Worm (Caenorhabditis elegans) whole organism, midembryonic: Measurements from ENCODE around the gene mig-15.

ENCODE experiments used
- T22C8.4 ChIP-seq: fragments of 200-800 bp; sonication (Bioruptor generic); IDR thresholded peaks from 2 replicates; pipeline ENCODE4 v1.3.6; 2022; ENCODE audit warnings: missing genetic modification characterization, missing compliant biosample characterization
- cog-1 ChIP-seq: sonication (generic microtip); optimal IDR thresholded peaks from 2 replicates; lab custom pipeline; 2016; ENCODE audit warnings: missing genetic modification characterization, missing compliant biosample characterization
- flt-1 ChIP-seq: fragments of 200-800 bp; sonication (Bioruptor generic); IDR thresholded peaks from 2 replicates; pipeline ENCODE4 v1.3.6; 2022; ENCODE audit warnings: missing genetic modification characterization, missing compliant biosample characterization
- klf-2 ChIP-seq: fragments of 200-800 bp; sonication (Bioruptor generic); conservative IDR thresholded peaks from 2 replicates; pipeline ENCODE4 v1.3.6; 2022; ENCODE audit warnings: missing genetic modification reagents, missing genetic modification characterization, missing compliant biosample characterization
- med-1 ChIP-seq: sonication (generic microtip); optimal IDR thresholded peaks from 2 replicates; lab custom pipeline; 2017; ENCODE audit warnings: missing genetic modification characterization, mild to moderate bottlenecking, missing compliant biosample characterization, antibody characterized with exemption, missing genetic modification reagents; ENCODE audit not compliant: insufficient read depth
- ref-1 ChIP-seq: fragments of 200-800 bp; sonication (Bioruptor generic); conservative IDR thresholded peaks from 2 replicates; pipeline ENCODE4 v1.3.6; 2022; ENCODE audit warnings: missing genetic modification reagents, missing genetic modification characterization, missing compliant biosample characterization
- tab-1 ChIP-seq: fragments of 200-800 bp; sonication (Bioruptor generic); IDR thresholded peaks from 2 replicates; pipeline ENCODE4 v1.3.6; 2022; ENCODE audit warnings: missing genetic modification characterization, missing compliant biosample characterization
- ztf-23 ChIP-seq: fragments of 200-800 bp; sonication (Bioruptor generic); IDR thresholded peaks from 2 replicates; pipeline ENCODE4 v1.3.6; 2022; ENCODE audit warnings: missing genetic modification reagents, missing genetic modification characterization, missing compliant biosample characterization
- ztf-29 ChIP-seq: fragments of 200-800 bp; sonication (Bioruptor generic); IDR thresholded peaks from 2 replicates; pipeline ENCODE4 v1.3.6; 2022; ENCODE audit warnings: missing genetic modification reagents, missing genetic modification characterization, missing compliant biosample characterization

mig-15 gene

ce11 chrX:10422714-10423113 is 5.7 kb downstream of the mig-15 start:
- TF ChIP-seq klf-2 (GFP tag; lab: Robert Waterston, UW) (no peak), T22C8.4 (GFP tag; lab: Robert Waterston, UW) (no peak), flt-1 (GFP tag; lab: Robert Waterston, UW) (no peak), tab-1 (GFP tag; lab: Robert Waterston, UW) (no peak), ref-1 (no peak), med-1 (no peak), ztf-23 (GFP tag; lab: Robert Waterston, UW) (no peak)

ce11 chrX:10419743-10420142 is 8.7 kb downstream of the mig-15 start, which contains the start of gene cdk-11.2:
cdk-11.2 (minus strand) TSS chrX:10419765.
- TF ChIP-seq med-1 (no peak), ztf-23 (GFP tag; lab: Robert Waterston, UW) (0 out of 2 replicates have a peak, but pooled peaks have one; percentile 44), klf-2 (GFP tag; lab: Robert Waterston, UW) (no peak), ztf-29 (0 out of 2 replicates have a peak, but pooled peaks have one; percentile 28), ref-1 (no peak), T22C8.4 (GFP tag; lab: Robert Waterston, UW) (no peak), flt-1 (GFP tag; lab: Robert Waterston, UW) (0 out of 2 replicates have a peak, but pooled peaks have one; percentile 21), cog-1 (tag; lab: Kevin White, UChicago) (no peak), tab-1 (GFP tag; lab: Robert Waterston, UW) (no peak)

DNA sequence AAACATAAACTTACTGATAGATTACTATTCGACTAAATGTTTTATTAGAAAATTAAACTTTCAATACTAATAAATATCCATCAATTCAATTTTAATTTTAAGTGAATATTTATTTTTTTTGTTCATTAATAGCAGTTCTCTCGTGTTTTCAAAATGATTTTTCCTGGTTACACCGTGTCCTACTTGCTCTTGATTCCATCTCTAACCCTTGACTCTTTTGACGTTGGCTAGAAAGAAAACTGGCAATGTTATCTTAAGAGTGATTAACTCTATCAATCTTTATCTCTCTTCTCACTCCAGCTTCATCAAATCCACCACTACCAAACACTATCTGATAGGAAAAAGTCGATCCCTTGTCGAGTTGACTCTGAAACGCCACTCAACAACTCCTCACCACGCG is 16.0 kb downstream of the mig-15 start, which contains the start of gene acr-8:
TSS of gene acr-8 (plus strand) at position 301 of the 400 bp plus-strand sequence.
- TF ChIP-seq klf-2 (GFP tag; lab: Robert Waterston, UW): no peak
- TF ChIP-seq cog-1 (tag; lab: Kevin White, UChicago): no peak
- no peak for TF ChIP-seq T22C8.4 (GFP tag; lab: Robert Waterston, UW)
- no peak for TF ChIP-seq flt-1 (GFP tag; lab: Robert Waterston, UW)
- TF ChIP-seq ref-1: no peak
- no peak for TF ChIP-seq ztf-23 (GFP tag; lab: Robert Waterston, UW)
- TF ChIP-seq tab-1 (GFP tag; lab: Robert Waterston, UW): no peak
- no peak for TF ChIP-seq med-1
- TF ChIP-seq ztf-29: no peak

ce11 chrX:10410539-10410938 is 17.9 kb downstream of the mig-15 start:
- TF ChIP-seq ref-1 (no peak), T22C8.4 (GFP tag; lab: Robert Waterston, UW) (no peak), med-1 (no peak), klf-2 (GFP tag; lab: Robert Waterston, UW) (no peak), cog-1 (tag; lab: Kevin White, UChicago) (no peak), tab-1 (GFP tag; lab: Robert Waterston, UW) (no peak), ztf-23 (GFP tag; lab: Robert Waterston, UW) (no peak), flt-1 (GFP tag; lab: Robert Waterston, UW) (no peak), ztf-29 (no peak)

ce11 chrX:10406850-10407249 is 21.6 kb downstream of the mig-15 start, which contains the start of gene ZC504.1:
ZC504.1 (plus strand) TSS chrX:10407150.
- TF ChIP-seq ztf-23 (GFP tag; lab: Robert Waterston, UW): no peak
- no peak for TF ChIP-seq T22C8.4 (GFP tag; lab: Robert Waterston, UW)
- TF ChIP-seq tab-1 (GFP tag; lab: Robert Waterston, UW): no peak
- no peak for TF ChIP-seq flt-1 (GFP tag; lab: Robert Waterston, UW)
- TF ChIP-seq med-1: no peak
- no peak for TF ChIP-seq ztf-29
- no peak for TF ChIP-seq klf-2 (GFP tag; lab: Robert Waterston, UW)
- TF ChIP-seq ref-1: no peak
- TF ChIP-seq cog-1 (tag; lab: Kevin White, UChicago): no peak

- TF ChIP-seq med-1 (no peak), T22C8.4 (GFP tag; lab: Robert Waterston, UW) (no peak), ztf-23 (GFP tag; lab: Robert Waterston, UW) (no peak), ztf-29 (no peak), klf-2 (GFP tag; lab: Robert Waterston, UW) (no peak), flt-1 (GFP tag; lab: Robert Waterston, UW) (no peak), cog-1 (tag; lab: Kevin White, UChicago) (no peak), ref-1 (no peak), tab-1 (GFP tag; lab: Robert Waterston, UW) (no peak)
These were observed 22.3 kb downstream of the mig-15 start, which contains the start of gene gur-3 for ce11 chrX:10406203-10406602. gur-3 (minus strand) TSS chrX:10406303.

ce11 chrX:10404051-10404450 is 24.4 kb downstream of the mig-15 start:
- no peak for TF ChIP-seq ref-1
- TF ChIP-seq med-1: no peak
- no peak for TF ChIP-seq klf-2 (GFP tag; lab: Robert Waterston, UW)
- no peak for TF ChIP-seq ztf-29
- no peak for TF ChIP-seq tab-1 (GFP tag; lab: Robert Waterston, UW)
- no peak for TF ChIP-seq flt-1 (GFP tag; lab: Robert Waterston, UW)

ce11 chrX:10401118-10401517 is 27.3 kb downstream of the mig-15 start:
- no peak for TF ChIP-seq T22C8.4 (GFP tag; lab: Robert Waterston, UW)

- no peak for TF ChIP-seq ztf-23 (GFP tag; lab: Robert Waterston, UW)
- TF ChIP-seq med-1: no peak
- TF ChIP-seq ztf-29: peak; percentile 63; the same call in 1 of the 2 replicates
These were observed 31.8 kb downstream of the mig-15 start, which contains the start of gene pkn-1 for ce11 chrX:10396509-10397292. pkn-1 (plus strand) TSS chrX:10397242.

DNA sequence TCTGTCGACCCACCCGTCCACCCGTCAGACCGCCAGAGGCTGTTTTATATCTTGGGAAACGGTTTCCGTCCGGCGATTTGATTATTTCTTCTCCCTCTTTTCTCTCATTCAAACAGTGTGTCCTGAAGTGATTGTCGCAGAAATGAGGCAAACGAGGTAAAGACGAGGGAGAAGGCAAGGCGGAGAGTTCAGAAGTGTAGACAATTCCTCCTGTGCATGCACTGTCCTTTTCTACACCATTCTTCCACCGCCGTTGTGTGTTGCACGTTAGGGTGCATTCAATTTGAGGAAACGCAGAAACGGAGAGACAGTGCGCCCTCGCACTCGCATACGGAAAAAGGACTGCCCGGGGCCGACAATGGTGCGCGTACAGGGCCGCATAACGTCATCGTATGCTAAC is 32.8 kb downstream of the mig-15 start:
- TF ChIP-seq tab-1 (GFP tag; lab: Robert Waterston, UW) (0 out of 2 replicates have a peak, but pooled peaks have one; percentile 9), T22C8.4 (GFP tag; lab: Robert Waterston, UW) (no peak), flt-1 (GFP tag; lab: Robert Waterston, UW) (0 out of 2 replicates have a peak, but pooled peaks have one; percentile 22), ztf-29 (no peak), ztf-23 (GFP tag; lab: Robert Waterston, UW) (no peak), ref-1 (no peak), med-1 (no peak), cog-1 (tag; lab: Kevin White, UChicago) (peak; percentile 37), klf-2 (GFP tag; lab: Robert Waterston, UW) (no peak)
